Worm (Caenorhabditis elegans): ENCODE results near the gene mon-2.
A peak's percentile ranks its signal among the peaks of the same experiment; 100 is the strongest.

Gene mon-2

ce11 chrIV:12121076-12121475 lies 24.5 kb downstream of the mon-2 start, which contains the start of the genes ddb-1 and M18.6 (continued):
- no peak for TF ChIP-seq M03D4.4 (tag; optimal IDR thresholded peaks at IDR 0.05)

ce11 chrIV:12122874-12123664 lies 26.5 kb downstream of the mon-2 start, which contains the start of gene aly-3:
TSS of gene aly-3 (plus strand) at chrIV:12123282.
- TF ChIP-seq unc-120 (tag; optimal IDR thresholded peaks at IDR 0.05; ENCODE audit: poor library complexity, severe bottlenecking), result peak; percentile 57
- peak; percentile 53 for TF ChIP-seq ces-1 (GFP tag; optimal IDR thresholded peaks at IDR 0.05)
- TF ChIP-seq ceh-83 (GFP tag; optimal IDR thresholded peaks at IDR 0.05), result no peak
- no peak for TF ChIP-seq sptf-1 (tag; optimal IDR thresholded peaks at IDR 0.05)
- peak; percentile 43 for TF ChIP-seq mep-1 (tag; optimal IDR thresholded peaks at IDR 0.05)
- TF ChIP-seq ceh-39 (tag; optimal IDR thresholded peaks at IDR 0.05), result peak; percentile 49

- TF ChIP-seq sptf-1 (tag; optimal IDR thresholded peaks at IDR 0.05) (no peak), lsy-2 (tag; optimal IDR thresholded peaks at IDR 0.05) (no peak), tbx-8 (GFP tag; optimal IDR thresholded peaks at IDR 0.05) (no peak), unc-39 (tag; optimal IDR thresholded peaks at IDR 0.05) (no peak), ham-2 (GFP tag; optimal IDR thresholded peaks at IDR 0.05) (no peak), bed-3 (GFP tag; optimal IDR thresholded peaks at IDR 0.05) (no peak), ces-1 (GFP tag; optimal IDR thresholded peaks at IDR 0.05) (no peak), mep-1 (tag; optimal IDR thresholded peaks at IDR 0.05) (no peak), M03D4.4 (tag; optimal IDR thresholded peaks at IDR 0.05) (no peak)
Observed at ce11 chrIV:12124314-12125084, 27.9 kb downstream of the mon-2 start, which contains the start of gene dhhc-6. TSS of gene dhhc-6 (plus strand) at chrIV:12124952.

ce11 chrIV:12126740-12127472 lies 30.3 kb downstream of the mon-2 start:
- peak; percentile 89 for TF ChIP-seq ces-1 (GFP tag; optimal IDR thresholded peaks at IDR 0.05)
- no peak for TF ChIP-seq lin-13 (tag; optimal IDR thresholded peaks at IDR 0.05)

ce11 chrIV:12127838-12128237 lies 31.3 kb downstream of the mon-2 start:
- TF ChIP-seq ceh-83 (GFP tag; optimal IDR thresholded peaks at IDR 0.05), result no peak
- no peak for TF ChIP-seq bed-3 (GFP tag; optimal IDR thresholded peaks at IDR 0.05)
- no peak for TF ChIP-seq unc-120 (tag; optimal IDR thresholded peaks at IDR 0.05; ENCODE audit: poor library complexity, severe bottlenecking)
- peak; percentile 6 for TF ChIP-seq lsy-2 (tag; optimal IDR thresholded peaks at IDR 0.05)

ce11 chrIV:12128708-12129107 lies 32.1 kb downstream of the mon-2 start:
- no peak for TF ChIP-seq ceh-83 (GFP tag; optimal IDR thresholded peaks at IDR 0.05)
- TF ChIP-seq elt-1 (tag; optimal IDR thresholded peaks at IDR 0.05; ENCODE audit: borderline replicate concordance, insufficient read depth), result no peak
- TF ChIP-seq unc-120 (tag; optimal IDR thresholded peaks at IDR 0.05; ENCODE audit: poor library complexity, severe bottlenecking), result no peak
- no peak for TF ChIP-seq pha-4 (tag; optimal IDR thresholded peaks at IDR 0.05)
- TF ChIP-seq sem-2 (GFP tag; optimal IDR thresholded peaks at IDR 0.05), result no peak

- TF ChIP-seq M03D4.4 (tag; optimal IDR thresholded peaks at IDR 0.05) (no peak), mab-5 (tag; optimal IDR thresholded peaks at IDR 0.05) (no peak), elt-3 (tag; optimal IDR thresholded peaks at IDR 0.05) (no peak), unc-39 (tag; optimal IDR thresholded peaks at IDR 0.05) (no peak), sptf-1 (tag; optimal IDR thresholded peaks at IDR 0.05) (no peak), nhr-12 (tag; optimal IDR thresholded peaks at IDR 0.05) (no peak), lsy-2 (tag; optimal IDR thresholded peaks at IDR 0.05) (no peak), ceh-43 (GFP tag; optimal IDR thresholded peaks at IDR 0.05) (no peak), flh-1 (GFP tag; optimal IDR thresholded peaks at IDR 0.05) (no peak), unc-120 (tag; optimal IDR thresholded peaks at IDR 0.05; ENCODE audit: poor library complexity, severe bottlenecking) (no peak), lin-13 (tag; optimal IDR thresholded peaks at IDR 0.05) (no peak), bed-3 (GFP tag; optimal IDR thresholded peaks at IDR 0.05) (no peak), snpc-4 (tag; optimal IDR thresholded peaks at IDR 0.05) (no peak), ztf-11 (tag; optimal IDR thresholded peaks at IDR 0.05) (no peak), ceh-83 (GFP tag; optimal IDR thresholded peaks at IDR 0.05) (no peak), mls-2 (tag; optimal IDR thresholded peaks at IDR 0.05) (no peak), ham-2 (GFP tag; optimal IDR thresholded peaks at IDR 0.05) (no peak), ceh-39 (tag; optimal IDR thresholded peaks at IDR 0.05) (no peak), pha-4 (tag; optimal IDR thresholded peaks at IDR 0.05) (no peak), cnd-1 (tag; optimal IDR thresholded peaks at IDR 0.05) (no peak)
Observed at ce11 chrIV:12129204-12129603, 32.6 kb downstream of the mon-2 start, which contains the start of gene lin-24. TSS of gene lin-24 (plus strand) at chrIV:12129504.
